Fruit fly (Drosophila melanogaster): ENCODE results near the gene Pldn.
A peak's percentile ranks its signal among the peaks of the same experiment; 100 is the strongest.

Pldn gene

DNA sequence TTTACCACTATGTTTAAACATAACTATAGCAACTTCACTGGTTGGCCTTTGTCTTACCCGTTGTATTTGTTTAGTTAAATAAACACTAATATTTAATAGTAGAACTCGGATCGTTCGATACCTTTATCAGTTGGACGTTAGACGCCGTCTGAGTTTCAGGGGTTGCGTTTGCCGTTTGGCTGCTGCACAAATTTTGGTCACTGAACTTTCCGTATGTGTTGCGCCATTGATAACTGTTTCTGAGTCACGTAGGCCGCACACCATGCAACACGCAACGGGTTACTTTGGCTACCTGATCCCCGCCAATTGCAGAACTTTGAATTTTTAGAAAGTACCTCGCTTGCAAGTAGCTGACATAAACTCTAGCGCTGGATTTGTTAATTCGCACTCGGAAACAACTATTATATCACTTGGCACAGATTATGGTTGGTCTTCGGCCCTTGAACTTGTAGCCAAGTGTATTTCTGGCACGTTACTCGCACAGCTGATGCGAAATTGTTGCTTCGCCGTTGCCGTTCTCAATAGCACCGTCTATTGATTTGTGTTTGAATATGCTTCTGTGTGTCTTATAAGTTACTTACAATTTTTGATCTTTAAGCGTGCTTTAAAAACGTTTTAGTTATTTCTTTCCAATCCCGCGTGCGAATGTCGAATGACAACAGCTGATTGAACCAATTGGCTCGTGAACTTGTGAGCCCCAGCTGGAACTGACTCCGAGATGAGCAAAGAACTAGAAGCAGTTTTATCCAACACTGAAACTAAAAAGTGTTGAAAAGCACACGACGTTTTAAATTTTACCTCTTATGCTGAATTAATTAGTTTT, 5.3 kb upstream of the Pldn start, which contains the start of gene Dph1 (continued):
- TF ChIP-seq rib (GFP tag; IDR thresholded peaks at IDR 0.05), result peak; percentile 50; the same call in 1 of the 2 replicates
- peak; percentile 76 for TF ChIP-seq CG3995 (GFP tag; optimal IDR thresholded peaks at IDR 0.05)
- no peak for TF ChIP-seq zen2 (GFP tag; IDR thresholded peaks at IDR 0.05; ENCODE audit: partially characterized antibody)
- peak; percentile 53 for TF ChIP-seq CG4282 (GFP tag; optimal IDR thresholded peaks at IDR 0.05)
- TF ChIP-seq CG14860 (GFP tag; IDR thresholded peaks at IDR 0.05; ENCODE audit: partially characterized antibody), result no peak
- peak; percentile 47 for TF ChIP-seq tup (GFP tag; optimal IDR thresholded peaks at IDR 0.05)
- TF ChIP-seq Xrp1 (GFP tag; IDR thresholded peaks at IDR 0.05), result peak; percentile 91
- TF ChIP-seq wdn (GFP tag; IDR thresholded peaks at IDR 0.05), result peak; percentile 69
- TF ChIP-seq CG9932 (GFP tag; IDR thresholded peaks at IDR 0.05), result peak; percentile 8; the same call in 1 of the 2 replicates
- TF ChIP-seq CG8924 (tag; optimal IDR thresholded peaks at IDR 0.05), result peak; percentile 86
- peak; percentile 40 for TF ChIP-seq en (GFP tag; optimal IDR thresholded peaks at IDR 0.05)
- TF ChIP-seq wor (GFP tag; IDR thresholded peaks at IDR 0.05), result no peak; the same call in 1 of the 2 replicates
- TF ChIP-seq dmrt11E (tag; optimal IDR thresholded peaks at IDR 0.05), result peak; percentile 83
- TF ChIP-seq sug (tag; optimal IDR thresholded peaks at IDR 0.05), result peak; percentile 54
- peak; percentile 54 for TF ChIP-seq da (GFP tag; optimal IDR thresholded peaks at IDR 0.05)
- TF ChIP-seq nmo (GFP tag; optimal IDR thresholded peaks at IDR 0.05), result peak; percentile 82
- TF ChIP-seq CG8478 (optimal IDR thresholded peaks at IDR 0.05), result no peak
- TF ChIP-seq CG15073 (GFP tag; optimal IDR thresholded peaks at IDR 0.05), result no peak
- TF ChIP-seq CG15601 (tag; optimal IDR thresholded peaks at IDR 0.05), result peak; percentile 65
- peak; percentile 79 for TF ChIP-seq CG3281 (GFP tag; optimal IDR thresholded peaks at IDR 0.05)
- TF ChIP-seq Spps (tag; optimal IDR thresholded peaks at IDR 0.05), result peak; percentile 28
- no peak for TF ChIP-seq hth (optimal IDR thresholded peaks at IDR 0.05)
- TF ChIP-seq CG7928 (GFP tag; optimal IDR thresholded peaks at IDR 0.05), result peak; percentile 14
- peak; percentile 88 for TF ChIP-seq Meics (GFP tag; optimal IDR thresholded peaks at IDR 0.05)
- TF ChIP-seq ro (GFP tag; IDR thresholded peaks at IDR 0.05), result 0 out of 2 replicates have a peak, but pooled peaks have one; percentile 20
- peak; percentile 8 for TF ChIP-seq run (tag; optimal IDR thresholded peaks at IDR 0.05)
- TF ChIP-seq emc (GFP tag; optimal IDR thresholded peaks at IDR 0.05), result peak; percentile 86
- peak; percentile 82; the same call in 1 of the 2 replicates for TF ChIP-seq CG31224 (GFP tag; IDR thresholded peaks at IDR 0.05)
- TF ChIP-seq nerfin-1 (tag; optimal IDR thresholded peaks at IDR 0.05), result peak; percentile 71
- peak; percentile 48; the same call in 1 of the 2 replicates for TF ChIP-seq CG10321 (GFP tag; IDR thresholded peaks at IDR 0.05)
- TF ChIP-seq Nf-YC (tag; optimal IDR thresholded peaks at IDR 0.05), result peak; percentile 66
- peak; percentile 14 for TF ChIP-seq Lhr (GFP tag; optimal IDR thresholded peaks at IDR 0.05)
- TF ChIP-seq Dad (GFP tag; optimal IDR thresholded peaks at IDR 0.05), result peak; percentile 66
- TF ChIP-seq CG6272 (GFP tag; IDR thresholded peaks at IDR 0.05), result peak; percentile 75
- TF ChIP-seq dmrt99B (tag; optimal IDR thresholded peaks at IDR 0.05), result peak; percentile 87
- peak; percentile 67 for TF ChIP-seq Dek (tag; optimal IDR thresholded peaks at IDR 0.05)
- TF ChIP-seq CG10147 (GFP tag; optimal IDR thresholded peaks at IDR 0.05), result peak; percentile 46
- TF ChIP-seq so (GFP tag; IDR thresholded peaks at IDR 0.05), result peak; percentile 89
- TF ChIP-seq CG3838 (GFP tag; optimal IDR thresholded peaks at IDR 0.05), result peak; percentile 69
- peak; percentile 58 for TF ChIP-seq tio (GFP tag; optimal IDR thresholded peaks at IDR 0.05)
- TF ChIP-seq peb (GFP tag; IDR thresholded peaks at IDR 0.05), result peak; percentile 61
- TF ChIP-seq hbn (GFP tag; IDR thresholded peaks at IDR 0.05; ENCODE audit: partially characterized antibody), result no peak
- TF ChIP-seq Hsf (GFP tag; optimal IDR thresholded peaks at IDR 0.05), result peak; percentile 76
- TF ChIP-seq CrebB (tag; optimal IDR thresholded peaks at IDR 0.05), result peak; percentile 78
- no peak for TF ChIP-seq pita (GFP tag; optimal IDR thresholded peaks at IDR 0.05)
- peak; percentile 77 for TF ChIP-seq CG34376 (GFP tag; optimal IDR thresholded peaks at IDR 0.05)
- peak; percentile 68 for TF ChIP-seq Taf1 (GFP tag; IDR thresholded peaks at IDR 0.05)
- TF ChIP-seq CG11560 (tag; IDR thresholded peaks at IDR 0.05), result peak; percentile 73
- TF ChIP-seq HLH54F (GFP tag; optimal IDR thresholded peaks at IDR 0.05), result peak; percentile 74

All from whole organism, embryonic.